Worm (Caenorhabditis elegans) whole organism, mixed stage, embryonic: ENCODE measurements around the gene tsp-16.
A peak's percentile ranks its signal among the peaks of the same experiment; 100 is the strongest.

Experiments used
- M03D4.4 ChIP-seq: sonication (generic microtip); optimal IDR thresholded peaks from 2 replicates; lab custom pipeline; 2017; ENCODE audit warnings: mild to moderate bottlenecking, missing genetic modification characterization, missing compliant biosample characterization
- bed-3 ChIP-seq: fragments of 200-800 bp; sonication (Bioruptor generic); optimal IDR thresholded peaks from 3 replicates; lab custom pipeline; 2018; ENCODE audit warnings: mild to moderate bottlenecking, missing genetic modification characterization, moderate library complexity, missing compliant biosample characterization
- blmp-1 ChIP-seq: fragments of 150-350 bp; optimal IDR thresholded peaks from 2 replicates; lab custom pipeline; 2014; ENCODE audit warnings: missing biosample characterization, missing genetic modification characterization
- ceh-39 ChIP-seq: fragments of 150-350 bp; optimal IDR thresholded peaks from 2 replicates; lab custom pipeline; 2014; ENCODE audit warnings: missing biosample characterization, missing genetic modification characterization
- ceh-43 ChIP-seq: fragments of 200-800 bp; sonication (Bioruptor generic); optimal IDR thresholded peaks from 2 replicates; lab custom pipeline; 2018; ENCODE audit warnings: mild to moderate bottlenecking, missing genetic modification characterization, moderate library complexity, missing compliant biosample characterization
- ceh-83 ChIP-seq: fragments of 200-800 bp; sonication (Bioruptor generic); optimal IDR thresholded peaks from 2 replicates; lab custom pipeline; 2018; ENCODE audit warnings: mild to moderate bottlenecking, missing genetic modification characterization, missing compliant biosample characterization
- ces-1 ChIP-seq: fragments of 150-350 bp; optimal IDR thresholded peaks from 2 replicates; lab custom pipeline; 2014; ENCODE audit warnings: missing biosample characterization, missing genetic modification reagents, missing genetic modification characterization
- cnd-1 ChIP-seq: fragments of 200-800 bp; sonication (Bioruptor generic); optimal IDR thresholded peaks from 2 replicates; lab custom pipeline; 2018; ENCODE audit warnings: mild to moderate bottlenecking, missing genetic modification characterization, missing compliant biosample characterization
- drap-1 ChIP-seq: fragments of 200-800 bp; sonication (Bioruptor generic); optimal IDR thresholded peaks from 3 replicates; lab custom pipeline; 2018; ENCODE audit warnings: mild to moderate bottlenecking, missing genetic modification characterization, missing compliant biosample characterization
- elt-1 ChIP-seq: sonication (generic microtip); optimal IDR thresholded peaks from 2 replicates; lab custom pipeline; 2017; ENCODE audit warnings: missing genetic modification characterization, mild to moderate bottlenecking, missing compliant biosample characterization, antibody characterized with exemption, moderate library complexity, borderline replicate concordance; ENCODE audit not compliant: insufficient read depth
- elt-3 ChIP-seq: fragments of 150-350 bp; optimal IDR thresholded peaks from 2 replicates; lab custom pipeline; 2014; ENCODE audit warnings: missing biosample characterization, missing genetic modification characterization
- flh-1 ChIP-seq: fragments of 200-800 bp; sonication (Bioruptor generic); optimal IDR thresholded peaks from 2 replicates; lab custom pipeline; 2018; ENCODE audit warnings: mild to moderate bottlenecking, missing genetic modification characterization, moderate library complexity, missing compliant biosample characterization
- ham-2 ChIP-seq: fragments of 200-800 bp; sonication (Bioruptor generic); optimal IDR thresholded peaks from 2 replicates; lab custom pipeline; 2018; ENCODE audit warnings: mild to moderate bottlenecking, missing genetic modification characterization, missing compliant biosample characterization
- hlh-1 ChIP-seq: fragments of 150-350 bp; optimal IDR thresholded peaks from 2 replicates; lab custom pipeline; 2014; ENCODE audit warnings: missing biosample characterization, missing genetic modification reagents, missing genetic modification characterization
- lin-13 ChIP-seq: fragments of 150-350 bp; optimal IDR thresholded peaks from 2 replicates; lab custom pipeline; 2014; ENCODE audit warnings: missing biosample characterization, missing genetic modification characterization
- lin-32 ChIP-seq: fragments of 200-800 bp; sonication (Bioruptor generic); optimal IDR thresholded peaks from 2 replicates; lab custom pipeline; 2018; ENCODE audit warnings: mild to moderate bottlenecking, missing genetic modification characterization, missing compliant biosample characterization
- lsy-2 ChIP-seq: fragments of 150-350 bp; optimal IDR thresholded peaks from 2 replicates; lab custom pipeline; 2014; ENCODE audit warnings: missing biosample characterization, missing genetic modification characterization
- mab-5 ChIP-seq: fragments of 150-350 bp; optimal IDR thresholded peaks from 2 replicates; lab custom pipeline; 2014; ENCODE audit warnings: missing biosample characterization, missing genetic modification characterization
- mep-1 ChIP-seq: fragments of 150-350 bp; optimal IDR thresholded peaks from 2 replicates; lab custom pipeline; 2017; ENCODE audit warnings: missing biosample characterization, missing genetic modification reagents, missing genetic modification characterization, inconsistent platforms
- mls-2 ChIP-seq: sonication (generic microtip); optimal IDR thresholded peaks from 2 replicates; lab custom pipeline; 2016; ENCODE audit warnings: mild to moderate bottlenecking, missing genetic modification characterization, moderate library complexity, missing compliant biosample characterization
- nhr-2 ChIP-seq: fragments of 150-350 bp; optimal IDR thresholded peaks from 2 replicates; lab custom pipeline; 2014; ENCODE audit warnings: missing biosample characterization, missing genetic modification characterization
- nhr-237 ChIP-seq: fragments of 150-350 bp; optimal IDR thresholded peaks from 2 replicates; lab custom pipeline; 2014; ENCODE audit warnings: missing biosample characterization, missing genetic modification characterization
- nhr-28 ChIP-seq: fragments of 150-350 bp; optimal IDR thresholded peaks from 2 replicates; lab custom pipeline; 2014; ENCODE audit warnings: missing biosample characterization, missing genetic modification characterization
- nhr-76 ChIP-seq: sonication (generic microtip); optimal IDR thresholded peaks from 2 replicates; lab custom pipeline; 2017; ENCODE audit warnings: missing biosample characterization, missing genetic modification characterization
- pha-4 ChIP-seq: fragments of 150-350 bp; optimal IDR thresholded peaks from 2 replicates; lab custom pipeline; 2018; ENCODE audit warnings: missing biosample characterization, missing genetic modification reagents, missing genetic modification characterization
- sem-2 ChIP-seq: fragments of 200-800 bp; sonication (Bioruptor generic); optimal IDR thresholded peaks from 2 replicates; lab custom pipeline; 2018; ENCODE audit warnings: mild to moderate bottlenecking, missing genetic modification characterization, missing compliant biosample characterization
- snpc-4 ChIP-seq: fragments of 150-350 bp; optimal IDR thresholded peaks from 2 replicates; lab custom pipeline; 2014; ENCODE audit warnings: missing biosample characterization, missing genetic modification characterization
- sptf-1 ChIP-seq: sonication (generic microtip); optimal IDR thresholded peaks from 2 replicates; lab custom pipeline; 2017; ENCODE audit warnings: mild to moderate bottlenecking, missing genetic modification characterization, moderate library complexity, missing compliant biosample characterization
- tbx-8 ChIP-seq: fragments of 200-800 bp; sonication (Bioruptor generic); optimal IDR thresholded peaks from 2 replicates; lab custom pipeline; 2018; ENCODE audit warnings: mild to moderate bottlenecking, missing genetic modification characterization, moderate library complexity, missing compliant biosample characterization
- unc-120 ChIP-seq: sonication (generic microtip); optimal IDR thresholded peaks from 2 replicates; lab custom pipeline; 2017; ENCODE audit warnings: missing genetic modification characterization, missing compliant biosample characterization; ENCODE audit not compliant: poor library complexity, severe bottlenecking
- unc-62 ChIP-seq: fragments of 150-350 bp; optimal IDR thresholded peaks from 2 replicates; lab custom pipeline; 2014; ENCODE audit warnings: missing biosample characterization, missing genetic modification reagents, missing genetic modification characterization
- zip-8 ChIP-seq: fragments of 150-350 bp; optimal IDR thresholded peaks from 2 replicates; lab custom pipeline; 2014; ENCODE audit warnings: missing biosample characterization, missing genetic modification characterization
- ztf-11 ChIP-seq: fragments of 150-350 bp; optimal IDR thresholded peaks from 2 replicates; lab custom pipeline; 2014; ENCODE audit warnings: missing biosample characterization, missing genetic modification characterization

tsp-16 gene

ce11 chrX:7001933-7002332 is 5.5 kb upstream of the tsp-16 start:
- peak; percentile 15 for TF ChIP-seq ces-1
- TF ChIP-seq nhr-237 (tag; lab: Kevin White, UChicago): no peak
- TF ChIP-seq snpc-4 (tag; lab: Kevin White, UChicago): no peak
- no peak for TF ChIP-seq blmp-1 (tag; lab: Kevin White, UChicago)
- TF ChIP-seq bed-3 (GFP tag; lab: Kevin White, UChicago): no peak
- TF ChIP-seq sptf-1 (tag; lab: Kevin White, UChicago): no peak

- no peak for TF ChIP-seq flh-1 (GFP tag; lab: Kevin White, UChicago)
- TF ChIP-seq snpc-4 (tag; lab: Kevin White, UChicago): no peak
- no peak for TF ChIP-seq mep-1 (tag; lab: Kevin White, UChicago)
- no peak for TF ChIP-seq nhr-76
- no peak for TF ChIP-seq bed-3 (GFP tag; lab: Kevin White, UChicago)
- no peak for TF ChIP-seq ceh-43
- TF ChIP-seq, all 35 proteins: peak for 0
Observed at ce11 chrX:6991427-6991826, 5.0 kb downstream of the tsp-16 start, which contains the start of gene ugt-57. TSS of gene ugt-57 (plus strand) at chrX:6991727.

ce11 chrX:6989342-6989741 is 7.1 kb downstream of the tsp-16 start, which contains the start of gene F01E11.18:
TSS of gene F01E11.18 (plus strand) at chrX:6989642.
- no peak for TF ChIP-seq elt-3 (tag; lab: Kevin White, UChicago)
- TF ChIP-seq pha-4: no peak
- no peak for TF ChIP-seq tbx-8 (GFP tag; lab: Kevin White, UChicago)
- no peak for TF ChIP-seq ceh-83
- TF ChIP-seq M03D4.4 (tag; lab: Kevin White, UChicago): no peak
- no peak for TF ChIP-seq unc-120 (tag; lab: Kevin White, UChicago)
- TF ChIP-seq lsy-2: no peak
- TF ChIP-seq ces-1: no peak
- TF ChIP-seq flh-1 (GFP tag; lab: Kevin White, UChicago): no peak
- no peak for TF ChIP-seq ceh-39 (tag; lab: Kevin White, UChicago)
- no peak for TF ChIP-seq sem-2
- no peak for TF ChIP-seq blmp-1 (tag; lab: Kevin White, UChicago)
- TF ChIP-seq nhr-28 (tag; lab: Kevin White, UChicago): no peak
- no peak for TF ChIP-seq zip-8
- TF ChIP-seq elt-1: no peak
- TF ChIP-seq lin-13 (tag; lab: Kevin White, UChicago): no peak

ce11 chrX:6988212-6988611 is 8.2 kb downstream of the tsp-16 start:
- TF ChIP-seq lin-32 (GFP tag; lab: Kevin White, UChicago) (no peak), mab-5 (tag; lab: Kevin White, UChicago) (no peak), mls-2 (no peak), ceh-83 (no peak), nhr-2 (no peak), tbx-8 (GFP tag; lab: Kevin White, UChicago) (no peak), sptf-1 (tag; lab: Kevin White, UChicago) (no peak)

ce11 chrX:6971301-6971700 is 25.1 kb downstream of the tsp-16 start:
- TF ChIP-seq lin-32 (GFP tag; lab: Kevin White, UChicago) (no peak), tbx-8 (GFP tag; lab: Kevin White, UChicago) (no peak), bed-3 (GFP tag; lab: Kevin White, UChicago) (no peak), nhr-76 (no peak), mls-2 (peak; percentile 23), ces-1 (peak; percentile 42), ztf-11 (tag; lab: Kevin White, UChicago) (no peak), ham-2 (GFP tag; lab: Kevin White, UChicago) (no peak), lsy-2 (no peak), M03D4.4 (tag; lab: Kevin White, UChicago) (no peak)
- TF ChIP-seq, all 35 proteins: peak for 2

ce11 chrX:6970134-6970533 is 26.3 kb downstream of the tsp-16 start:
- TF ChIP-seq M03D4.4 (tag; lab: Kevin White, UChicago) (no peak), ces-1 (peak; percentile 84)
- TF ChIP-seq, all 35 proteins: peak for 1

- no peak for TF ChIP-seq ceh-43
- TF ChIP-seq tbx-8 (GFP tag; lab: Kevin White, UChicago): no peak
- TF ChIP-seq blmp-1 (tag; lab: Kevin White, UChicago): no peak
- TF ChIP-seq pha-4: no peak
- no peak for TF ChIP-seq lin-32 (GFP tag; lab: Kevin White, UChicago)
- no peak for TF ChIP-seq zip-8
- TF ChIP-seq snpc-4 (tag; lab: Kevin White, UChicago): no peak
- no peak for TF ChIP-seq nhr-237 (tag; lab: Kevin White, UChicago)
- no peak for TF ChIP-seq ceh-83
- no peak for TF ChIP-seq mls-2
- TF ChIP-seq unc-62 (GFP tag; lab: Kevin White, UChicago): no peak
- TF ChIP-seq M03D4.4 (tag; lab: Kevin White, UChicago): no peak
- TF ChIP-seq ztf-11 (tag; lab: Kevin White, UChicago): no peak
- no peak for TF ChIP-seq elt-3 (tag; lab: Kevin White, UChicago)
- no peak for TF ChIP-seq lsy-2
- no peak for TF ChIP-seq cnd-1
- no peak for TF ChIP-seq hlh-1
- TF ChIP-seq nhr-76: no peak
- TF ChIP-seq ces-1: no peak
- no peak for TF ChIP-seq drap-1 (GFP tag; lab: Kevin White, UChicago)
Observed at ce11 chrX:6968553-6968952, 27.9 kb downstream of the tsp-16 start.
